Worm (Caenorhabditis elegans) whole organism, L3 larva: ENCODE measurements around the gene F42G4.5.

Experiments used
- R02D3.7 ChIP-seq: fragments of 150-350 bp; optimal IDR thresholded peaks from 2 replicates; lab custom pipeline; 2014; ENCODE audit warnings: missing biosample characterization, missing genetic modification characterization
- ZK546.5 ChIP-seq: sonication (generic microtip); optimal IDR thresholded peaks from 2 replicates; lab custom pipeline; 2017; ENCODE audit warnings: missing biosample characterization, missing genetic modification characterization
- ama-1 ChIP-seq: fragments of 150-350 bp; optimal IDR thresholded peaks from 2 replicates; lab custom pipeline; 2018
- ceh-16 ChIP-seq: sonication (generic microtip); optimal IDR thresholded peaks from 2 replicates; lab custom pipeline; 2017; ENCODE audit warnings: missing biosample characterization, missing genetic modification characterization
- ceh-28 ChIP-seq: fragments of 150-350 bp; optimal IDR thresholded peaks from 2 replicates; lab custom pipeline; 2014; ENCODE audit warnings: missing biosample characterization, missing genetic modification reagents, missing genetic modification characterization
- ceh-82 ChIP-seq: fragments of 150-350 bp; optimal IDR thresholded peaks from 2 replicates; lab custom pipeline; 2014; ENCODE audit warnings: missing biosample characterization, missing genetic modification characterization
- egl-27 ChIP-seq: sonication (generic microtip); optimal IDR thresholded peaks from 4 replicates; lab custom pipeline; 2017; ENCODE audit warnings: missing biosample characterization, missing genetic modification reagents, missing genetic modification characterization
- egl-5 ChIP-seq: fragments of 150-350 bp; optimal IDR thresholded peaks from 2 replicates; lab custom pipeline; 2017; ENCODE audit warnings: missing biosample characterization, missing genetic modification reagents, missing genetic modification characterization, inconsistent platforms
- elt-1 ChIP-seq: fragments of 150-350 bp; optimal IDR thresholded peaks from 2 replicates; lab custom pipeline; 2014; ENCODE audit warnings: missing biosample characterization, missing genetic modification characterization
- elt-2 ChIP-seq: sonication (generic microtip); optimal IDR thresholded peaks from 2 replicates; lab custom pipeline; 2016; ENCODE audit warnings: missing genetic modification reagents, mild to moderate bottlenecking, missing genetic modification characterization, missing compliant biosample characterization
- elt-3 ChIP-seq, 3 experiments: fragments of 150-350 bp in 1 of 3; sonication (generic microtip) in 2 of 3; optimal IDR thresholded peaks; 2 replicates in 2 of 3; 4 replicates in 1 of 3; lab custom pipeline; 2014 to 2017; ENCODE audit warnings: missing biosample characterization in 3 of 3, missing genetic modification characterization in 3 of 3
- fkh-2 ChIP-seq: fragments of 150-350 bp; optimal IDR thresholded peaks from 2 replicates; lab custom pipeline; 2014; ENCODE audit warnings: missing biosample characterization, missing genetic modification reagents, missing genetic modification characterization
- fos-1 ChIP-seq: fragments of 150-350 bp; optimal IDR thresholded peaks from 2 replicates; lab custom pipeline; 2014; ENCODE audit warnings: missing biosample characterization, missing genetic modification characterization
- hmg-11 ChIP-seq: sonication (generic microtip); optimal IDR thresholded peaks from 2 replicates; lab custom pipeline; 2016; ENCODE audit warnings: missing genetic modification characterization, missing compliant biosample characterization
- lin-15B ChIP-seq: fragments of 150-350 bp; optimal IDR thresholded peaks from 2 replicates; lab custom pipeline; 2014; ENCODE audit warnings: missing biosample characterization, missing genetic modification characterization
- nfya-1 ChIP-seq: sonication (generic microtip); optimal IDR thresholded peaks from 2 replicates; lab custom pipeline; 2017; ENCODE audit warnings: missing genetic modification characterization, mild to moderate bottlenecking, missing compliant biosample characterization, antibody characterized with exemption, moderate library complexity; ENCODE audit not compliant: insufficient read depth
- nhr-23 ChIP-seq: fragments of 150-350 bp; optimal IDR thresholded peaks from 2 replicates; lab custom pipeline; 2014; ENCODE audit warnings: missing biosample characterization, missing genetic modification reagents, missing genetic modification characterization
- nhr-237 ChIP-seq: fragments of 150-350 bp; optimal IDR thresholded peaks from 2 replicates; lab custom pipeline; 2014; ENCODE audit warnings: missing biosample characterization, missing genetic modification characterization
- nhr-28 ChIP-seq: fragments of 150-350 bp; optimal IDR thresholded peaks from 2 replicates; lab custom pipeline; 2014; ENCODE audit warnings: missing biosample characterization, missing genetic modification characterization
- nhr-43 ChIP-seq: sonication (generic microtip); optimal IDR thresholded peaks from 2 replicates; lab custom pipeline; 2016; ENCODE audit warnings: mild to moderate bottlenecking, missing genetic modification characterization, missing compliant biosample characterization; ENCODE audit not compliant: poor library complexity, severe bottlenecking
- nhr-67 ChIP-seq: fragments of 150-350 bp; optimal IDR thresholded peaks from 2 replicates; lab custom pipeline; 2014; ENCODE audit warnings: missing biosample characterization, missing genetic modification characterization
- nhr-76 ChIP-seq: fragments of 150-350 bp; sonication (generic microtip); optimal IDR thresholded peaks from 5 replicates; lab custom pipeline; 2014; ENCODE audit warnings: missing biosample characterization, missing genetic modification characterization
- nhr-77 ChIP-seq: fragments of 150-350 bp; optimal IDR thresholded peaks from 2 replicates; lab custom pipeline; 2014; ENCODE audit warnings: missing biosample characterization, missing genetic modification characterization
- pqm-1 ChIP-seq: fragments of 150-350 bp; optimal IDR thresholded peaks from 2 replicates; lab custom pipeline; 2017; ENCODE audit warnings: missing biosample characterization, missing genetic modification characterization, inconsistent platforms
- sea-2 ChIP-seq: fragments of 150-350 bp; sonication (generic microtip); optimal IDR thresholded peaks from 4 replicates; lab custom pipeline; 2014; ENCODE audit warnings: missing biosample characterization, missing genetic modification reagents, missing genetic modification characterization
- snpc-4 ChIP-seq: fragments of 150-350 bp; optimal IDR thresholded peaks from 2 replicates; lab custom pipeline; 2014; ENCODE audit warnings: missing biosample characterization, missing genetic modification characterization
- tbx-2 ChIP-seq: sonication (generic microtip); optimal IDR thresholded peaks from 2 replicates; lab custom pipeline; 2016; ENCODE audit warnings: mild to moderate bottlenecking, missing genetic modification characterization, missing compliant biosample characterization
- ztf-11 ChIP-seq: fragments of 150-350 bp; optimal IDR thresholded peaks from 2 replicates; lab custom pipeline; 2014; ENCODE audit warnings: missing biosample characterization, missing genetic modification characterization
- ztf-4 ChIP-seq: fragments of 150-350 bp; optimal IDR thresholded peaks from 2 replicates; lab custom pipeline; 2014; ENCODE audit warnings: missing biosample characterization, missing genetic modification characterization

Gene F42G4.5

ce11 chrII:13116710-13117109 lies 43.4 kb downstream of the F42G4.5 start, which contains the start of gene rict-1:
TSS of gene rict-1 (minus strand) at chrII:13116810.
- TF ChIP-seq egl-27 (tag; lab: Kevin White, UChicago) (no peak), ztf-11 (tag; lab: Kevin White, UChicago) (no peak), lin-15B (no peak), sea-2 (GFP tag; lab: Kevin White, UChicago) (no peak), nhr-67 (no peak), ceh-82 (tag; lab: Kevin White, UChicago) (no peak), nfya-1 (tag; lab: Kevin White, UChicago) (no peak), R02D3.7 (no peak), fkh-2 (tag; lab: Kevin White, UChicago) (no peak), elt-3 (tag; optimal IDR thresholded peaks at IDR 0.05; lab: Kevin White, UChicago) (no peak)

DNA sequence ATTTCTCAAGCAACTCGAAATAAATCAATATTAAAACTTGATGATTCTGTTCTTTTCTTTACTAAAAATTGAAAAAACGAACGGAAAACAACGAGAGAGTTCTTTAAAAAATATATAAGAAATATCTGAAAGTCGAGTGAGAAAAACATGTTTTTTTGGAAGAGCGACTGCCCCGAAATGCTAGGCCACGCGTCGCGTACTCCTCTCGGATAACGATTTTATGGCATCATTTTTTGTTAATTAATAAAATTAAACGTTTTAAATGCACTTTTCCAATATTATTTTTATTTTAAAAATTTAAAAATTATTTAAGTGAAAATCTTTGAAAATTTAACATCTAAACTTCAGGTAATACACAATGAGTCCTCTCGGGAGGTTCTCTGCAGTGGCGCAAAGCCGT lies 43.9 kb downstream of the F42G4.5 start, which contains the start of gene gfm-1:
Gene gfm-1 (plus strand): TSS at position 349 of the 400 bp plus-strand sequence.
- peak; percentile 52 for TF ChIP-seq hmg-11 (tag; lab: Kevin White, UChicago)
- peak; percentile 13 for TF ChIP-seq elt-2 (tag; lab: Kevin White, UChicago)
- TF ChIP-seq ztf-4 (tag; lab: Kevin White, UChicago), result no peak
- TF ChIP-seq nhr-77 (tag; lab: Kevin White, UChicago), result no peak
- TF ChIP-seq lin-15B, result peak; percentile 84
- TF ChIP-seq ztf-11 (tag; lab: Kevin White, UChicago), result no peak
- TF ChIP-seq elt-1 (tag; lab: Kevin White, UChicago), result no peak
- TF ChIP-seq ceh-82 (tag; lab: Kevin White, UChicago), result no peak
- TF ChIP-seq tbx-2 (tag; lab: Kevin White, UChicago), result peak; percentile 25
- no peak for TF ChIP-seq fos-1 (tag; lab: Kevin White, UChicago)
- peak; percentile 89 for TF ChIP-seq nhr-43
- TF ChIP-seq nfya-1 (tag; lab: Kevin White, UChicago), result peak; percentile 55
- no peak for TF ChIP-seq pqm-1
- TF ChIP-seq nhr-28, result no peak
- TF ChIP-seq R02D3.7, result no peak
- TF ChIP-seq ceh-16 (tag; lab: Kevin White, UChicago), result no peak
- TF ChIP-seq snpc-4 (tag; lab: Kevin White, UChicago), result peak; percentile 77
- TF ChIP-seq ZK546.5 (tag; lab: Kevin White, UChicago), result no peak
- TF ChIP-seq nhr-237 (tag; lab: Kevin White, UChicago), result no peak
- no peak for TF ChIP-seq nhr-67
- no peak for TF ChIP-seq ceh-28
- TF ChIP-seq egl-5 (tag; lab: Kevin White, UChicago), result peak; percentile 33
- peak; percentile 69 for TF ChIP-seq nhr-23 (tag; lab: Kevin White, UChicago)
- no peak for TF ChIP-seq sea-2 (GFP tag; lab: Kevin White, UChicago)
- TF ChIP-seq elt-3 (tag; optimal IDR thresholded peaks at IDR 0.05; lab: Kevin White, UChicago), result no peak

DNA sequence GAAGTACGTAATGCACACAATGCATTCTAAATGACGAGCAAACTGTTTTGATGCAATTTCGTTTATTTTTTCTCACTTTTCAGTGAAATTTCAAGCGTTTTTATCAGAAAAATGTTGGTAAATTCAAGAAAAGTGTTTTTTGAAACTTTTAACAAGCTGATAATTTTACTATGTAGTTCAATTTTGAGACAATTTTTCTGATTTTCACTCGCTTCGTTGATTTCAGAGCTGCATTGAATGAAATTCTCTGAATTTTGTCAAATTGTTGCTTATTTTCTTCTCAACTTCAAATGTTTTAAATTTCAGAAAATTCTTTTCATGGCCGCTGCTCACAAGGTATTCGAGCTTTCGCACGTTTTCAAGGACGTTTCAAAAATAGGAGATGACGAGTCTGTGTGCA lies 49.4 kb downstream of the F42G4.5 start, which contains the start of gene bath-45:
Gene bath-45 (plus strand): TSS at position 301 of the 400 bp plus-strand sequence.
- no peak for TF ChIP-seq nhr-76 (tag; lab: Kevin White, UChicago)
- no peak for TF ChIP-seq ama-1 (lab: Kevin White, UChicago)
- no peak for TF ChIP-seq egl-27 (tag; lab: Kevin White, UChicago)
- TF ChIP-seq ztf-11 (tag; lab: Kevin White, UChicago), result no peak
- no peak for TF ChIP-seq nhr-28
